Worm (Caenorhabditis elegans) whole organism, young adult: ENCODE data around the gene ZC155.2.

Experiments
- Y53F4B.3 ChIP-seq: fragments of 200-800 bp; sonication (Bioruptor generic); IDR thresholded peaks from 2 replicates; pipeline ENCODE4 v1.3.6; 2022; ENCODE audit warnings: missing genetic modification reagents, missing genetic modification characterization, missing compliant biosample characterization
- Y67H2A.10 ChIP-seq: fragments of 200-800 bp; sonication (Bioruptor generic); conservative IDR thresholded peaks from 2 replicates; pipeline ENCODE4 v1.3.6; 2022; ENCODE audit warnings: missing genetic modification reagents, missing genetic modification characterization, missing compliant biosample characterization
- efl-1 ChIP-seq: fragments of 150-350 bp; optimal IDR thresholded peaks from 2 replicates; lab custom pipeline; 2014; ENCODE audit warnings: missing biosample characterization, missing genetic modification reagents, missing genetic modification characterization
- mxl-1 ChIP-seq: sonication (generic microtip); optimal IDR thresholded peaks from 2 replicates; lab custom pipeline; 2016; ENCODE audit warnings: missing genetic modification characterization, missing compliant biosample characterization
- pbrm-1 ChIP-seq: fragments of 200-800 bp; sonication (Bioruptor generic); IDR thresholded peaks from 2 replicates; pipeline ENCODE4 v1.3.6; 2022; ENCODE audit warnings: missing genetic modification reagents, missing genetic modification characterization, missing compliant biosample characterization
- snpc-4 ChIP-seq, 5 experiments: fragments of 150-350 bp in 1 of 5; sonication (generic microtip) in 4 of 5; optimal IDR thresholded peaks; 2 replicates each; lab custom pipeline; 2014 to 2018; ENCODE audit warnings: missing genetic modification characterization in 5 of 5, missing biosample characterization in 3 of 5, antibody characterized with exemption in 2 of 5, mild to moderate bottlenecking in 2 of 5, missing compliant biosample characterization in 2 of 5, missing genotype in 2 of 5, moderate library complexity in 2 of 5, missing genetic modification reagents in 1 of 5

ce11 chrIII:5171945-5172344 lies 46.8 kb upstream of the ZC155.2 start, which contains the start of gene prp-19:
- no peak for TF ChIP-seq snpc-4 (GFP tag; optimal IDR thresholded peaks at IDR 0.05; lab: Kevin White, UChicago)
- no peak for TF ChIP-seq snpc-4 (tag; optimal IDR thresholded peaks at IDR 0.05; lab: Kevin White, UChicago)
- TF ChIP-seq mxl-1 (tag; lab: Kevin White, UChicago) = no peak
- no peak for TF ChIP-seq Y67H2A.10
- TF ChIP-seq pbrm-1 = no peak
- no peak for TF ChIP-seq Y53F4B.3
- no peak for TF ChIP-seq efl-1
